Fruit fly (Drosophila melanogaster) whole organism, adult: Measurements from ENCODE around the gene sNPF.
A peak's percentile ranks its signal among the peaks of the same experiment; 100 is the strongest.

ENCODE experiments used
- CG11617 ChIP-seq: fragments of 200-800 bp; sonication (Bioruptor generic); optimal IDR thresholded peaks from 2 replicates; lab custom pipeline; 2017; ENCODE audit warnings: mild to moderate bottlenecking, missing biosample characterization, missing genetic modification reagents, missing genetic modification characterization
- CG12768 ChIP-seq: fragments of 200-800 bp; sonication (Bioruptor generic); optimal IDR thresholded peaks from 2 replicates; lab custom pipeline; 2017; ENCODE audit warnings: missing biosample characterization, missing genetic modification characterization, mild to moderate bottlenecking, moderate library complexity, missing genetic modification reagents
- CG14711 ChIP-seq: fragments of 200-800 bp; sonication (Bioruptor generic); optimal IDR thresholded peaks from 2 replicates; lab custom pipeline; 2018; ENCODE audit warnings: missing biosample characterization, mild to moderate bottlenecking, missing genetic modification characterization, moderate library complexity
- CG1620 ChIP-seq: fragments of 200-800 bp; sonication (Bioruptor generic); optimal IDR thresholded peaks from 2 replicates; lab custom pipeline; 2016; ENCODE audit warnings: missing biosample characterization, missing genetic modification characterization
- CG33017 ChIP-seq: fragments of 200-800 bp; sonication (Bioruptor generic); optimal IDR thresholded peaks from 2 replicates; lab custom pipeline; 2018; ENCODE audit warnings: missing biosample characterization, mild to moderate bottlenecking, missing genetic modification characterization, moderate library complexity
- CG5204 ChIP-seq: fragments of 200-800 bp; sonication (Bioruptor generic); optimal IDR thresholded peaks from 2 replicates; lab custom pipeline; 2016; ENCODE audit warnings: missing biosample characterization, missing genetic modification characterization
- CG7045 ChIP-seq: fragments of 200-800 bp; sonication (Bioruptor generic); optimal IDR thresholded peaks from 2 replicates; lab custom pipeline; 2017; ENCODE audit warnings: missing biosample characterization, mild to moderate bottlenecking, missing genetic modification characterization
- CG7101 ChIP-seq: fragments of 200-800 bp; sonication (Bioruptor generic); optimal IDR thresholded peaks from 2 replicates; lab custom pipeline; 2018; ENCODE audit warnings: missing biosample characterization, mild to moderate bottlenecking, missing genetic modification characterization, moderate library complexity
- Clk ChIP-seq: fragments of 200-800 bp; sonication (Bioruptor generic); optimal IDR thresholded peaks from 2 replicates; lab custom pipeline; 2017; ENCODE audit warnings: missing biosample characterization, missing genetic modification characterization
- Crg-1 ChIP-seq: fragments of 200-800 bp; sonication (Bioruptor generic); optimal IDR thresholded peaks from 2 replicates; lab custom pipeline; 2016; ENCODE audit warnings: missing biosample characterization, missing genetic modification characterization
- Hr96 ChIP-seq: fragments of 200-800 bp; sonication (Bioruptor generic); optimal IDR thresholded peaks from 2 replicates; lab custom pipeline; 2016; ENCODE audit warnings: missing biosample characterization, missing genetic modification characterization
- Mnt ChIP-seq: fragments of 200-800 bp; sonication (Bioruptor generic); optimal IDR thresholded peaks from 2 replicates; lab custom pipeline; 2016; ENCODE audit warnings: missing biosample characterization, mild to moderate bottlenecking, missing genetic modification characterization
- bab1 ChIP-seq: fragments of 200-800 bp; sonication (Bioruptor generic); optimal IDR thresholded peaks from 3 replicates; lab custom pipeline; 2019; ENCODE audit warnings: missing biosample characterization, mild to moderate bottlenecking, missing genetic modification characterization, moderate library complexity
- cic ChIP-seq: fragments of 200-800 bp; sonication (Bioruptor generic); optimal IDR thresholded peaks from 2 replicates; lab custom pipeline; 2017; ENCODE audit warnings: missing biosample characterization, mild to moderate bottlenecking, missing genetic modification characterization, moderate library complexity
- cnc ChIP-seq, 2 experiments: fragments of >200 bp; optimal IDR thresholded peaks; 2 replicates each; lab custom pipeline; 2017
- kay ChIP-seq: fragments of 200-800 bp; sonication (Bioruptor generic); peaks from one replicate; lab custom pipeline; 2016; ENCODE audit warnings: missing biosample characterization, missing genetic modification characterization, borderline replicate concordance
- ovo ChIP-seq: fragments of 200-800 bp; sonication (Bioruptor generic); optimal IDR thresholded peaks from 2 replicates; lab custom pipeline; 2016; ENCODE audit warnings: missing biosample characterization, missing genetic modification characterization
- pad ChIP-seq: fragments of 200-800 bp; sonication (Bioruptor generic); optimal IDR thresholded peaks from 3 replicates; lab custom pipeline; 2017; ENCODE audit warnings: missing biosample characterization, missing genetic modification characterization, mild to moderate bottlenecking, moderate library complexity, missing genetic modification reagents
- tj ChIP-seq: fragments of 200-800 bp; sonication (Bioruptor generic); optimal IDR thresholded peaks from 3 replicates; lab custom pipeline; 2017; ENCODE audit warnings: missing biosample characterization, mild to moderate bottlenecking, missing genetic modification characterization, moderate library complexity
- toe ChIP-seq: fragments of 200-800 bp; sonication (Bioruptor generic); optimal IDR thresholded peaks from 2 replicates; lab custom pipeline; 2016; ENCODE audit warnings: missing biosample characterization, missing genetic modification characterization

The sNPF gene

DNA sequence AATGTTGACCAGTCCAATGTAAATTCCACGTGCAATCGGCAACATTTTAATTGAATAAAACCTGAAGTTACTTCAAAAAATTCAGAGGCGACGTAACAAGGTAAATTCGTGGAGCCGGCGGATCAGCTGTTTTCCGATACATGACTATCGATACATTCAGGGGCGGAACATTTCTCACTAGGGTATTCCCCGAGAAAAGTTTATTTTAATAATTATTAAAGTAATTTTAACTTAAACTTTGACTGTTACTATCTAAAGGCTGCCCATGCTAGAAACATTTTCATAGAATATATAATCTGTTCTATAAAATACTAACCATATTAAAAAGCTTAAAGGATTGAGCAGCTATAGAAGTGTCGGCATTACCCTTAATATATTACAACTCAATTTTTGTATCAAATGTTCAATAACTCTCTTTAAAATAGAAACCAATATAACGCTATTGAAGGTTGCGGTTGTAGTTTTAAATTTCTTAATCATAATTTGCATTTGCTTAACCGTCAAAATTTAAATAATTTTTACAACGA, 69.5 kb downstream of the sNPF start, which contains the start of the genes mRpS18B and Kua:
mRpS18B (minus strand) TSS at position 149 of the 527 bp plus-strand sequence.
Kua (plus strand) TSS at position 477 of the 527 bp plus-strand sequence.
- TF ChIP-seq ovo (GFP tag; lab: Kevin White, UChicago) (no peak), CG33017 (tag; lab: Kevin White, UChicago) (peak; percentile 44), cnc (optimal IDR thresholded peaks at IDR 0.05; lab: Kevin White, UChicago) (no peak), pad (GFP tag; lab: Kevin White, UChicago) (peak; percentile 24), Mnt (peak; percentile 23), CG5204 (peak; percentile 18), kay (no peak), CG7101 (tag; lab: Kevin White, UChicago) (peak; percentile 64), Crg-1 (GFP tag; lab: Kevin White, UChicago) (peak; percentile 3), toe (GFP tag; lab: Kevin White, UChicago) (peak; percentile 46), cic (GFP tag; lab: Kevin White, UChicago) (no peak), Hr96 (GFP tag; lab: Kevin White, UChicago) (no peak), CG7045 (no peak), CG11617 (GFP tag; lab: Kevin White, UChicago) (peak; percentile 41), bab1 (GFP tag; lab: Kevin White, UChicago) (peak; percentile 24), CG12768 (GFP tag; lab: Kevin White, UChicago) (no peak), CG14711 (tag; lab: Kevin White, UChicago) (peak; percentile 55), Clk (no peak), CG1620 (no peak)

dm6 chr2L:20097773-20098172, 70.1 kb downstream of the sNPF start:
- TF ChIP-seq CG5204 = no peak
- peak; percentile 60 for TF ChIP-seq Mnt
- TF ChIP-seq CG12768 (GFP tag; lab: Kevin White, UChicago) = peak; percentile 21

DNA sequence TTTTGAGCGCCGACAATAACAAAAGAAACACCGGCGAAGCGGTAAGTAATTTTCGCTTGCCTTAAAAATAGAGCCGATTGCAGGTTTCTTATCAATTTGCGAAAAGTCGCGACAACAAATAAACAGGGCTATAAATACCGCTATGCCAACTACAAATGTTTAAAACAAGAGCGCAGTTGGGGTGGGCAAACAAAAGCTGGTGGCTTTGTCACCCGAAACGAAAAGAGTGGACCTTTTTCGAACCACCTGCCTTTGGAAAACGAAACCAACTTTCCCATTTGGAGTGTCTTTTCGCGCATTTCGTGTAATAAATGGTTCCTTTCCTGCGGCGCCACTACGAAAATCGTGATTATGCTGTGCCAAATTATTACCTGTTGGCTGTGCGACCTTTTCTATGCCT, 70.5 kb downstream of the sNPF start:
- TF ChIP-seq CG12768 (GFP tag; lab: Kevin White, UChicago) (peak; percentile 9), Hr96 (GFP tag; lab: Kevin White, UChicago) (peak; percentile 1), Clk (no peak), toe (GFP tag; lab: Kevin White, UChicago) (peak; percentile 9), CG5204 (no peak), pad (GFP tag; lab: Kevin White, UChicago) (no peak), cnc (optimal IDR thresholded peaks at IDR 0.05; lab: Kevin White, UChicago) (no peak), tj (GFP tag; lab: Kevin White, UChicago) (peak; percentile 11), Mnt (no peak), CG7045 (no peak), kay (no peak), CG14711 (tag; lab: Kevin White, UChicago) (no peak), bab1 (GFP tag; lab: Kevin White, UChicago) (no peak), CG1620 (no peak), CG7101 (tag; lab: Kevin White, UChicago) (peak; percentile 71), cic (GFP tag; lab: Kevin White, UChicago) (peak; percentile 72), CG33017 (tag; lab: Kevin White, UChicago) (no peak), Crg-1 (GFP tag; lab: Kevin White, UChicago) (no peak), CG11617 (GFP tag; lab: Kevin White, UChicago) (peak; percentile 37), ovo (GFP tag; lab: Kevin White, UChicago) (no peak)

dm6 chr2L:20104050-20104449, 76.3 kb downstream of the sNPF start, which contains the start of gene CG13970:
Gene CG13970, minus strand, starts transcription at chr2L:20104150.
- TF ChIP-seq toe (GFP tag; lab: Kevin White, UChicago) = no peak
- TF ChIP-seq CG33017 (tag; lab: Kevin White, UChicago) = no peak
- TF ChIP-seq kay = peak; percentile 70
- no peak for TF ChIP-seq CG7101 (tag; lab: Kevin White, UChicago)

- peak; percentile 41 for TF ChIP-seq CG1620
- TF ChIP-seq CG12768 (GFP tag; lab: Kevin White, UChicago) = no peak
- TF ChIP-seq Mnt = peak; percentile 11
- TF ChIP-seq CG33017 (tag; lab: Kevin White, UChicago) = no peak
- TF ChIP-seq tj (GFP tag; lab: Kevin White, UChicago) = no peak
- peak; percentile 36 for TF ChIP-seq bab1 (GFP tag; lab: Kevin White, UChicago)
- TF ChIP-seq toe (GFP tag; lab: Kevin White, UChicago) = no peak
- TF ChIP-seq CG11617 (GFP tag; lab: Kevin White, UChicago) = no peak
Measured at dm6 chr2L:20104526-20104925, 76.8 kb downstream of the sNPF start.
